Fruit fly (Drosophila melanogaster) whole organism, embryonic: ENCODE data around the gene CG42693.
A peak's percentile ranks its signal among the peaks of the same experiment; 100 is the strongest.

Experiments
- ATbp ChIP-seq: fragments of 200-800 bp; sonication (Bioruptor generic); optimal IDR thresholded peaks from 2 replicates; lab custom pipeline; 2017; ENCODE audit warnings: missing biosample characterization, mild to moderate bottlenecking, missing genetic modification characterization, missing genetic modification reagents
- Abd-B ChIP-seq: fragments of 200-800 bp; sonication (Bioruptor generic); optimal IDR thresholded peaks from 2 replicates; lab custom pipeline; 2018; ENCODE audit warnings: missing biosample characterization, mild to moderate bottlenecking, missing genetic modification characterization, moderate library complexity
- Aef1 ChIP-seq: fragments of 200-800 bp; sonication (Bioruptor generic); IDR thresholded peaks from 3 replicates; pipeline ENCODE4 v1.3.6; 2022; ENCODE audit warnings: missing biosample characterization, missing genetic modification characterization
- Bgb ChIP-seq: fragments of 200-800 bp; sonication (Bioruptor generic); IDR thresholded peaks from 2 replicates; pipeline ENCODE4 v1.3.6; 2022; ENCODE audit warnings: missing biosample characterization, missing genetic modification characterization; ENCODE audit not compliant: partially characterized antibody
- CG10209 ChIP-seq: fragments of 200-800 bp; sonication (Bioruptor generic); optimal IDR thresholded peaks from 3 replicates; lab custom pipeline; 2017; ENCODE audit warnings: missing biosample characterization, mild to moderate bottlenecking, missing genetic modification characterization, missing genetic modification reagents
- CG10431 ChIP-seq: fragments of 200-800 bp; sonication (Bioruptor generic); optimal IDR thresholded peaks from 3 replicates; lab custom pipeline; 2018; ENCODE audit warnings: missing biosample characterization, mild to moderate bottlenecking, missing genetic modification characterization
- CG10979 ChIP-seq: fragments of 200-800 bp; sonication (Bioruptor generic); optimal IDR thresholded peaks from 2 replicates; lab custom pipeline; 2018; ENCODE audit warnings: missing biosample characterization, mild to moderate bottlenecking, missing genetic modification characterization, moderate library complexity
- CG11723 ChIP-seq: fragments of 200-800 bp; sonication (Bioruptor generic); optimal IDR thresholded peaks from 2 replicates; lab custom pipeline; 2017; ENCODE audit warnings: missing biosample characterization, mild to moderate bottlenecking, missing genetic modification characterization
- CG14050 ChIP-seq: fragments of 200-800 bp; sonication (Bioruptor generic); IDR thresholded peaks from 3 replicates; pipeline ENCODE4 v1.3.6; 2022; ENCODE audit warnings: missing biosample characterization, missing genetic modification characterization
- CG16779 ChIP-seq: fragments of 200-800 bp; sonication (Bioruptor generic); IDR thresholded peaks from 2 replicates; pipeline ENCODE4 v1.3.6; 2022; ENCODE audit warnings: missing biosample characterization, missing genetic modification characterization
- CG17829 ChIP-seq: fragments of 200-800 bp; optimal IDR thresholded peaks from 2 replicates; lab custom pipeline; 2019; ENCODE audit warnings: missing biosample characterization, mild to moderate bottlenecking, missing genetic modification characterization, moderate library complexity
- CG30431 ChIP-seq: fragments of 200-800 bp; sonication (Bioruptor generic); optimal IDR thresholded peaks from 2 replicates; lab custom pipeline; 2017; ENCODE audit warnings: missing biosample characterization, missing genetic modification characterization
- CG31441 ChIP-seq: fragments of 200-800 bp; sonication (Bioruptor generic); IDR thresholded peaks from 2 replicates; pipeline ENCODE4 v1.3.6; 2022; ENCODE audit warnings: missing biosample characterization, missing genetic modification characterization
- CG5953 ChIP-seq: fragments of 200-800 bp; sonication (Bioruptor generic); IDR thresholded peaks from 2 replicates; pipeline ENCODE4 v1.3.6; 2022; ENCODE audit warnings: missing biosample characterization, missing genetic modification characterization
- CG6689 ChIP-seq: fragments of 200-800 bp; sonication (Bioruptor generic); IDR thresholded peaks from 2 replicates; pipeline ENCODE4 v1.3.6; 2022; ENCODE audit warnings: missing biosample characterization, missing genetic modification characterization
- CG6765 ChIP-seq: fragments of 200-800 bp; sonication (Bioruptor generic); optimal IDR thresholded peaks from 3 replicates; lab custom pipeline; 2017; ENCODE audit warnings: missing biosample characterization, mild to moderate bottlenecking, missing genetic modification characterization
- CG7357 ChIP-seq: fragments of 200-800 bp; sonication (Bioruptor generic); IDR thresholded peaks from 3 replicates; pipeline ENCODE4 v1.3.6; 2022; ENCODE audit warnings: missing biosample characterization, missing genetic modification characterization
- CG7786 ChIP-seq: fragments of 200-800 bp; sonication (Bioruptor generic); optimal IDR thresholded peaks from 2 replicates; lab custom pipeline; 2016; ENCODE audit warnings: missing biosample characterization, missing genetic modification characterization
- CG8478 ChIP-seq: fragments of >200 bp; optimal IDR thresholded peaks from 2 replicates; lab custom pipeline; 2018
- CoRest ChIP-seq: fragments of 200-800 bp; sonication (Bioruptor generic); optimal IDR thresholded peaks from 3 replicates; lab custom pipeline; 2018; ENCODE audit warnings: missing biosample characterization, mild to moderate bottlenecking, missing genetic modification characterization, moderate library complexity
- D19A ChIP-seq: fragments of 200-800 bp; optimal IDR thresholded peaks from 3 replicates; lab custom pipeline; 2019; ENCODE audit warnings: missing biosample characterization, mild to moderate bottlenecking, missing genetic modification characterization, moderate library complexity
- Jarid2 ChIP-seq: fragments of 200-800 bp; sonication (Bioruptor generic); optimal IDR thresholded peaks from 3 replicates; lab custom pipeline; 2017; ENCODE audit warnings: mild to moderate bottlenecking, missing biosample characterization, missing genetic modification reagents, missing genetic modification characterization
- Lhr ChIP-seq: fragments of 200-800 bp; sonication (Bioruptor generic); optimal IDR thresholded peaks from 3 replicates; lab custom pipeline; 2017; ENCODE audit warnings: mild to moderate bottlenecking, missing biosample characterization, missing genetic modification reagents, missing genetic modification characterization
- Pdp1 ChIP-seq, 2 experiments: fragments of 200-800 bp; sonication (Bioruptor generic); optimal IDR thresholded peaks; 3 replicates each; lab custom pipeline; 2016; ENCODE audit warnings: missing biosample characterization in 2 of 2, missing genetic modification characterization in 2 of 2, mild to moderate bottlenecking in 1 of 2, moderate library complexity in 1 of 2
- Rfx ChIP-seq: fragments of 200-800 bp; sonication (Bioruptor generic); IDR thresholded peaks from 2 replicates; pipeline ENCODE4 v1.3.6; 2022; ENCODE audit warnings: missing biosample characterization, missing genetic modification characterization
- Six4 ChIP-seq: fragments of 200-800 bp; sonication (Bioruptor generic); optimal IDR thresholded peaks from 2 replicates; lab custom pipeline; 2016; ENCODE audit warnings: missing biosample characterization, missing genetic modification characterization
- Ssrp ChIP-seq: fragments of 200-800 bp; sonication (Bioruptor generic); optimal IDR thresholded peaks from 2 replicates; lab custom pipeline; 2018; ENCODE audit warnings: missing biosample characterization, mild to moderate bottlenecking, missing genetic modification characterization, moderate library complexity
- abd-A ChIP-seq: fragments of 200-800 bp; sonication (Bioruptor generic); optimal IDR thresholded peaks from 3 replicates; lab custom pipeline; 2019; ENCODE audit warnings: missing biosample characterization, mild to moderate bottlenecking, missing genetic modification characterization, moderate library complexity
- bcd ChIP-seq: fragments of 200-800 bp; sonication (Bioruptor generic); optimal IDR thresholded peaks from 2 replicates; lab custom pipeline; 2017; ENCODE audit warnings: missing biosample characterization, mild to moderate bottlenecking, missing genetic modification characterization
- bsh ChIP-seq, 2 experiments: fragments of 200-800 bp; sonication (Bioruptor generic); optimal IDR thresholded peaks; 2 replicates each; lab custom pipeline; 2017 to 2018; ENCODE audit warnings: mild to moderate bottlenecking in 2 of 2, missing biosample characterization in 2 of 2, missing genetic modification characterization in 2 of 2, moderate library complexity in 1 of 2
- btn ChIP-seq: fragments of 200-800 bp; sonication (Bioruptor generic); optimal IDR thresholded peaks from 2 replicates; lab custom pipeline; 2016; ENCODE audit warnings: missing biosample characterization, missing genetic modification characterization
- chif ChIP-seq, 2 experiments: fragments of 200-800 bp; sonication (Bioruptor generic); optimal IDR thresholded peaks; 3 replicates each; lab custom pipeline; 2016; ENCODE audit warnings: missing biosample characterization in 2 of 2, missing genetic modification characterization in 2 of 2
- chinmo ChIP-seq: fragments of 200-800 bp; sonication (Bioruptor generic); IDR thresholded peaks from 4 replicates; pipeline ENCODE4 v1.3.6; 2022; ENCODE audit warnings: missing biosample characterization, missing genetic modification characterization; ENCODE audit not compliant: partially characterized antibody
- fd3F ChIP-seq: fragments of 200-800 bp; sonication (Bioruptor generic); optimal IDR thresholded peaks from 2 replicates; lab custom pipeline; 2018; ENCODE audit warnings: missing biosample characterization, mild to moderate bottlenecking, missing genetic modification characterization, moderate library complexity
- fd96Cb ChIP-seq: fragments of 200-800 bp; sonication (Bioruptor generic); optimal IDR thresholded peaks from 2 replicates; lab custom pipeline; 2018; ENCODE audit warnings: missing biosample characterization, mild to moderate bottlenecking, missing genetic modification characterization, moderate library complexity
- gsb-n ChIP-seq: fragments of 200-800 bp; sonication (Bioruptor generic); optimal IDR thresholded peaks from 3 replicates; lab custom pipeline; 2018; ENCODE audit warnings: missing biosample characterization, mild to moderate bottlenecking, missing genetic modification characterization
- lilli ChIP-seq: fragments of 200-800 bp; sonication (Bioruptor generic); optimal IDR thresholded peaks from 3 replicates; lab custom pipeline; 2016; ENCODE audit warnings: missing biosample characterization, missing genetic modification characterization
- lmd ChIP-seq: fragments of 200-800 bp; sonication (Bioruptor generic); IDR thresholded peaks from 2 replicates; pipeline ENCODE4 v1.3.6; 2022; ENCODE audit warnings: missing biosample characterization, missing genetic modification characterization
- lola ChIP-seq, 3 experiments: fragments of >200 bp in 2 of 3; fragments of 200-800 bp in 1 of 3; sonication (Bioruptor generic) in 1 of 3; optimal IDR thresholded peaks; 2 replicates each; lab custom pipeline; 2017 to 2019; ENCODE audit warnings: missing biosample characterization in 3 of 3, missing genetic modification characterization in 3 of 3, mild to moderate bottlenecking in 1 of 3, moderate library complexity in 1 of 3
- maf-S ChIP-seq: fragments of 200-800 bp; sonication (Bioruptor generic); optimal IDR thresholded peaks from 2 replicates; lab custom pipeline; 2016; ENCODE audit warnings: missing biosample characterization, missing genetic modification characterization
- mld ChIP-seq: fragments of 200-800 bp; sonication (Bioruptor generic); IDR thresholded peaks from 3 replicates; pipeline ENCODE4 v1.3.6; 2022; ENCODE audit warnings: missing biosample characterization, missing genetic modification characterization; ENCODE audit not compliant: partially characterized antibody
- org-1 ChIP-seq: fragments of 200-800 bp; sonication (Bioruptor generic); optimal IDR thresholded peaks from 2 replicates; lab custom pipeline; 2017; ENCODE audit warnings: missing biosample characterization, missing genetic modification characterization
- row ChIP-seq: fragments of 200-800 bp; sonication (Bioruptor generic); IDR thresholded peaks from 3 replicates; pipeline ENCODE4 v1.3.6; 2022; ENCODE audit warnings: missing biosample characterization, missing genetic modification characterization
- salm ChIP-seq: fragments of 200-800 bp; sonication (Bioruptor generic); optimal IDR thresholded peaks from 2 replicates; lab custom pipeline; 2018; ENCODE audit warnings: missing biosample characterization, mild to moderate bottlenecking, missing genetic modification characterization
- slbo ChIP-seq: fragments of 200-800 bp; sonication (Bioruptor generic); IDR thresholded peaks from 2 replicates; pipeline ENCODE4 v1.3.6; 2022; ENCODE audit warnings: missing biosample characterization, missing genetic modification characterization
- slou ChIP-seq: fragments of 200-800 bp; sonication (Bioruptor generic); optimal IDR thresholded peaks from 3 replicates; lab custom pipeline; 2016; ENCODE audit warnings: missing biosample characterization, missing genetic modification characterization
- tup ChIP-seq: fragments of 200-800 bp; sonication (Bioruptor generic); optimal IDR thresholded peaks from 2 replicates; lab custom pipeline; 2016; ENCODE audit warnings: missing biosample characterization, mild to moderate bottlenecking, missing genetic modification characterization, moderate library complexity
- z ChIP-seq: fragments of 200-800 bp; sonication (Bioruptor generic); IDR thresholded peaks from 3 replicates; pipeline ENCODE4 v1.3.6; 2022; ENCODE audit warnings: missing biosample characterization, missing genetic modification characterization

CG42693 gene

dm6 chr3R:31723206-31723933 lies 15.2 kb upstream of the CG42693 start (continued):
- peak; percentile 11 for TF ChIP-seq D19A (tag; lab: Kevin White, UChicago)
- no peak for TF ChIP-seq CG10431 (GFP tag; lab: Kevin White, UChicago)
- TF ChIP-seq fd3F (GFP tag; lab: Kevin White, UChicago), result no peak
- peak; percentile 27 for TF ChIP-seq CG6765 (GFP tag; lab: Kevin White, UChicago)
- no peak for TF ChIP-seq ATbp (GFP tag; lab: Kevin White, UChicago)
- TF ChIP-seq lmd (GFP tag; lab: Robert Waterston, UW), result 0 out of 2 replicates have a peak, but pooled peaks have one; percentile 30
- TF ChIP-seq gsb-n (tag; lab: Kevin White, UChicago), result peak; percentile 25
- no peak for TF ChIP-seq CG5953 (GFP tag; lab: Robert Waterston, UW)
- 0 out of 2 replicates have a peak, but pooled peaks have one; percentile 9 for TF ChIP-seq slbo
- peak; percentile 26 for TF ChIP-seq Ssrp (tag; lab: Kevin White, UChicago)
- TF ChIP-seq CG7786 (GFP tag; lab: Kevin White, UChicago), result peak; percentile 3
- 0 out of 3 replicates have a peak, but pooled peaks have one; percentile 32 for TF ChIP-seq z (GFP tag; lab: Robert Waterston, UW)
- no peak for TF ChIP-seq CG7357 (GFP tag; lab: Robert Waterston, UW)
- peak; percentile 15 for TF ChIP-seq bcd (GFP tag; lab: Kevin White, UChicago)
- no peak for TF ChIP-seq CG16779 (GFP tag; lab: Robert Waterston, UW)
- no peak for TF ChIP-seq Lhr (GFP tag; lab: Kevin White, UChicago)
- TF ChIP-seq lilli (GFP tag; lab: Kevin White, UChicago), result peak; percentile 9
- no peak for TF ChIP-seq CG17829 (tag; lab: Kevin White, UChicago)
- peak; percentile 11 for TF ChIP-seq Six4 (GFP tag; lab: Kevin White, UChicago)
- no peak for TF ChIP-seq btn (GFP tag; lab: Kevin White, UChicago)
- TF ChIP-seq salm (tag; lab: Kevin White, UChicago), result no peak
- TF ChIP-seq CG31441 (GFP tag; lab: Robert Waterston, UW), result no peak; the same call in 1 of the 2 replicates
- peak; percentile 26 for TF ChIP-seq CG11723 (GFP tag; lab: Kevin White, UChicago)
- peak; percentile 51 for TF ChIP-seq CG6689 (GFP tag; lab: Robert Waterston, UW)
- TF ChIP-seq Pdp1 (GFP tag; optimal IDR thresholded peaks at IDR 0.05; lab: Kevin White, UChicago), result peak in 1 of 2 experiments; percentile 32
- TF ChIP-seq slou (GFP tag; lab: Kevin White, UChicago), result no peak
- TF ChIP-seq mld (GFP tag; lab: Robert Waterston, UW), result no peak
- peak in 1 of 3 experiments; percentile 5 for TF ChIP-seq lola (GFP tag; optimal IDR thresholded peaks at IDR 0.05; lab: Kevin White, UChicago)
- peak in 1 of 2 experiments; percentile 13 for TF ChIP-seq chif (GFP tag; optimal IDR thresholded peaks at IDR 0.05; lab: Kevin White, UChicago)
- TF ChIP-seq CG10979 (tag; lab: Kevin White, UChicago), result peak; percentile 33
- TF ChIP-seq CG14050 (GFP tag; lab: Robert Waterston, UW), result peak; percentile 26; the same call in 1 of the 3 replicates
- 0 out of 2 replicates have a peak, but pooled peaks have one; percentile 38 for TF ChIP-seq Bgb (GFP tag; lab: Robert Waterston, UW)
- TF ChIP-seq CG10209 (GFP tag; lab: Kevin White, UChicago), result peak; percentile 28
- TF ChIP-seq tup (GFP tag; lab: Kevin White, UChicago), result no peak
- TF ChIP-seq CoRest (tag; lab: Kevin White, UChicago), result peak; percentile 11
- TF ChIP-seq Jarid2 (GFP tag; lab: Kevin White, UChicago), result peak; percentile 6
- peak; percentile 63; the same call in 1 of the 4 replicates for TF ChIP-seq chinmo (GFP tag; lab: Robert Waterston, UW)
- TF ChIP-seq org-1 (GFP tag; lab: Kevin White, UChicago), result peak; percentile 28
- TF ChIP-seq maf-S (GFP tag; lab: Kevin White, UChicago), result no peak
- TF ChIP-seq row (GFP tag; lab: Robert Waterston, UW), result no peak
- TF ChIP-seq Rfx (GFP tag; lab: Robert Waterston, UW), result peak; percentile 29; the same call in 1 of the 2 replicates
- peak; percentile 20 for TF ChIP-seq abd-A (tag; lab: Kevin White, UChicago)
- peak; percentile 27 to 59 for TF ChIP-seq bsh (GFP tag; optimal IDR thresholded peaks at IDR 0.05; lab: Kevin White, UChicago)
- no peak for TF ChIP-seq CG30431 (GFP tag; lab: Kevin White, UChicago)
- TF ChIP-seq Abd-B (GFP tag; lab: Kevin White, UChicago), result no peak
- TF ChIP-seq Aef1 (GFP tag; lab: Robert Waterston, UW), result peak; percentile 39; the same call in 1 of the 3 replicates
- no peak for TF ChIP-seq CG8478 (lab: Kevin White, UChicago)
- peak; percentile 43 for TF ChIP-seq fd96Cb (tag; lab: Kevin White, UChicago)
